Worm (Caenorhabditis elegans) whole organism, late embryonic: ENCODE data around the gene cwn-2.

Source experiments
- nfya-1 ChIP-seq: sonication (generic microtip); optimal IDR thresholded peaks from 2 replicates; lab custom pipeline; 2017; ENCODE audit warnings: missing genetic modification characterization, mild to moderate bottlenecking, missing compliant biosample characterization, antibody characterized with exemption, moderate library complexity
- tbx-7 ChIP-seq: sonication (generic microtip); optimal IDR thresholded peaks from 2 replicates; lab custom pipeline; 2016; ENCODE audit warnings: missing genotype, missing genetic modification characterization, missing compliant biosample characterization

The cwn-2 gene

ce11 chrIV:10116765-10117164 lies 49.1 kb downstream of the cwn-2 start (continued):
- no peak for TF ChIP-seq nfya-1
- no peak for TF ChIP-seq tbx-7 (tag; lab: Kevin White, UChicago)
- TF ChIP-seq, all 69 proteins: peak for 0
